Worm (Caenorhabditis elegans): ENCODE results near the gene C35A5.8.

The C35A5.8 gene

DNA sequence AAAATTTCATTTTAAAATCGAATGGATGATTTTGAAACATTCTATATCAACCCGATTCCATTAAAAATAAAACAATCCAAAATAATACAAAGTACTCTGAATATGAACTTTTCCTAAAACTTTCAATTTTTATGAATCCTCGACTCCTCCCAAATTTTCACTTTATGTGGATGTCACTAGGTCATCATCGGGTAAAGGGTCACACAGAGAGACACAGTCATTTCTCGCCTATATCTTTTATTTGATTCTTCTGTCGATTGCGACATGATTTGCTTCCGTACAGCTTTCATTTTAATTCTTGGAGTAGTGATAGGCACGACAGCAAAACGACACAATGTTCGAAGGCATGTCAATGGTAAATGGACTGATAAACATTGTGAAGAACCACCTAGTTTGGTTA is 2.8 kb upstream of the C35A5.8 start, which contains the start of gene F25D1.3:
Gene F25D1.3, plus strand, starts transcription at position 225 of the 400 bp plus-strand sequence.
- TF ChIP-seq bed-1 (GFP tag; IDR thresholded peaks at IDR 0.05): no peak
- TF ChIP-seq chd-7 (tag; optimal IDR thresholded peaks at IDR 0.05): no peak
- no peak for TF ChIP-seq T26A5.8 (tag; optimal IDR thresholded peaks at IDR 0.05)
- no peak for TF ChIP-seq B0019.2 (GFP tag; conservative IDR thresholded peaks at IDR 0.05)
- no peak for TF ChIP-seq ets-4 (GFP tag; optimal IDR thresholded peaks at IDR 0.05)
- no peak for TF ChIP-seq let-526 (GFP tag; IDR thresholded peaks at IDR 0.05)
- no peak for TF ChIP-seq sea-2 (GFP tag; IDR thresholded peaks at IDR 0.05)
- TF ChIP-seq Y95B8A.8 (GFP tag; IDR thresholded peaks at IDR 0.05): no peak
- no peak for TF ChIP-seq bed-2 (GFP tag; IDR thresholded peaks at IDR 0.05)
- TF ChIP-seq nfyb-1 (GFP tag; IDR thresholded peaks at IDR 0.05): no peak
- TF ChIP-seq die-1 (tag; optimal IDR thresholded peaks at IDR 0.05): no peak
- TF ChIP-seq xnd-1 (tag; optimal IDR thresholded peaks at IDR 0.05): no peak
- TF ChIP-seq mel-28 (tag; optimal IDR thresholded peaks at IDR 0.05; ENCODE audit: borderline replicate concordance): no peak
- TF ChIP-seq ceh-100 (GFP tag; IDR thresholded peaks at IDR 0.05): no peak
- no peak for TF ChIP-seq nfya-1 (tag; optimal IDR thresholded peaks at IDR 0.05; ENCODE audit: borderline replicate concordance, insufficient read depth)
- TF ChIP-seq tbx-9 (tag; optimal IDR thresholded peaks at IDR 0.05; ENCODE audit: borderline replicate concordance): no peak
- TF ChIP-seq nhr-120 (GFP tag; IDR thresholded peaks at IDR 0.05): no peak
- TF ChIP-seq nhr-90 (tag; optimal IDR thresholded peaks at IDR 0.05): no peak
- no peak for TF ChIP-seq B0261.1 (tag; optimal IDR thresholded peaks at IDR 0.05)

ce11 chrV:10516702-10517101 is 9.0 kb downstream of the C35A5.8 start:
- TF ChIP-seq ztf-3 (GFP tag; optimal IDR thresholded peaks at IDR 0.05): no peak
- no peak for TF ChIP-seq ccch-3 (GFP tag; optimal IDR thresholded peaks at IDR 0.05)
- no peak for TF ChIP-seq mel-28 (tag; optimal IDR thresholded peaks at IDR 0.05; ENCODE audit: borderline replicate concordance)
- TF ChIP-seq hmg-20 (GFP tag; IDR thresholded peaks at IDR 0.05): no peak
- no peak for TF ChIP-seq ztf-22 (GFP tag; optimal IDR thresholded peaks at IDR 0.05)
- no peak for TF ChIP-seq egl-18 (GFP tag; IDR thresholded peaks at IDR 0.05)
- TF ChIP-seq repo-1 (tag; optimal IDR thresholded peaks at IDR 0.05): no peak

ce11 chrV:10514271-10514670 is 11.4 kb downstream of the C35A5.8 start, which contains the start of gene dmsr-8:
Gene dmsr-8, minus strand, starts transcription at chrV:10514371.
- no peak for TF ChIP-seq lsy-27 (tag; optimal IDR thresholded peaks at IDR 0.05; ENCODE audit: borderline replicate concordance, insufficient read depth)
- no peak for TF ChIP-seq xnd-1 (tag; optimal IDR thresholded peaks at IDR 0.05)
- TF ChIP-seq ceh-79 (tag; optimal IDR thresholded peaks at IDR 0.05): no peak
- TF ChIP-seq Y67H2A.10 (GFP tag; conservative IDR thresholded peaks at IDR 0.05): no peak
- no peak for TF ChIP-seq F33H1.4 (GFP tag; IDR thresholded peaks at IDR 0.05)
- no peak for TF ChIP-seq hsf-1 (GFP tag; IDR thresholded peaks at IDR 0.05)
- no peak for TF ChIP-seq madf-8 (GFP tag; conservative IDR thresholded peaks at IDR 0.05)
- no peak for TF ChIP-seq Y56A3A.18 (GFP tag; IDR thresholded peaks at IDR 0.05)
- TF ChIP-seq ets-4 (GFP tag; optimal IDR thresholded peaks at IDR 0.05): no peak
- no peak for TF ChIP-seq aptf-3 (GFP tag; IDR thresholded peaks at IDR 0.05)
- TF ChIP-seq dox-1 (GFP tag; IDR thresholded peaks at IDR 0.05): no peak

- no peak for TF ChIP-seq lsy-27 (tag; optimal IDR thresholded peaks at IDR 0.05; ENCODE audit: borderline replicate concordance, insufficient read depth)
- no peak for TF ChIP-seq lin-40 (tag; optimal IDR thresholded peaks at IDR 0.05)
- TF ChIP-seq snpc-1.3 (tag; optimal IDR thresholded peaks at IDR 0.05; ENCODE audit: insufficient read depth): no peak
- TF ChIP-seq ztf-3 (GFP tag; optimal IDR thresholded peaks at IDR 0.05): no peak
- no peak for TF ChIP-seq madf-6 (GFP tag; IDR thresholded peaks at IDR 0.05)
- no peak for TF ChIP-seq lin-26 (GFP tag; IDR thresholded peaks at IDR 0.05)
- TF ChIP-seq F23B12.7 (tag; optimal IDR thresholded peaks at IDR 0.05; ENCODE audit: insufficient read depth): no peak
- no peak for TF ChIP-seq let-607 (tag; optimal IDR thresholded peaks at IDR 0.05)
- TF ChIP-seq ekl-4 (GFP tag; IDR thresholded peaks at IDR 0.05): no peak
- no peak for TF ChIP-seq ztf-6 (GFP tag; IDR thresholded peaks at IDR 0.05)
- no peak for TF ChIP-seq die-1 (tag; optimal IDR thresholded peaks at IDR 0.05)
- TF ChIP-seq ztf-28 (GFP tag; IDR thresholded peaks at IDR 0.05): no peak
- no peak for TF ChIP-seq B0035.1 (tag; optimal IDR thresholded peaks at IDR 0.05)
- TF ChIP-seq egl-18 (GFP tag; IDR thresholded peaks at IDR 0.05): no peak
- no peak for TF ChIP-seq lin-54 (GFP tag; optimal IDR thresholded peaks at IDR 0.05)
Observed at ce11 chrV:10508855-10509254, 16.9 kb downstream of the C35A5.8 start, which contains the start of gene C35A5.6. Gene C35A5.6, plus strand, starts transcription at chrV:10509137.

Measured in whole organism, young adult.